Worm (Caenorhabditis elegans) whole organism, L4/young adult: ENCODE measurements around the gene ilcr-2.

ENCODE experiments used
- W03F9.2 ChIP-seq: fragments of 150-350 bp; optimal IDR thresholded peaks from 2 replicates; lab custom pipeline; 2014; ENCODE audit warnings: missing biosample characterization, missing genetic modification characterization
- dao-5 ChIP-seq: sonication (generic microtip); optimal IDR thresholded peaks from 2 replicates; lab custom pipeline; 2016; ENCODE audit warnings: missing genotype, missing genetic modification characterization, moderate library complexity, missing compliant biosample characterization
- him-1 ChIP-seq: sonication (generic microtip); optimal IDR thresholded peaks from 2 replicates; lab custom pipeline; 2016; ENCODE audit warnings: missing genotype, missing genetic modification reagents, missing genetic modification characterization, missing compliant biosample characterization

DNA sequence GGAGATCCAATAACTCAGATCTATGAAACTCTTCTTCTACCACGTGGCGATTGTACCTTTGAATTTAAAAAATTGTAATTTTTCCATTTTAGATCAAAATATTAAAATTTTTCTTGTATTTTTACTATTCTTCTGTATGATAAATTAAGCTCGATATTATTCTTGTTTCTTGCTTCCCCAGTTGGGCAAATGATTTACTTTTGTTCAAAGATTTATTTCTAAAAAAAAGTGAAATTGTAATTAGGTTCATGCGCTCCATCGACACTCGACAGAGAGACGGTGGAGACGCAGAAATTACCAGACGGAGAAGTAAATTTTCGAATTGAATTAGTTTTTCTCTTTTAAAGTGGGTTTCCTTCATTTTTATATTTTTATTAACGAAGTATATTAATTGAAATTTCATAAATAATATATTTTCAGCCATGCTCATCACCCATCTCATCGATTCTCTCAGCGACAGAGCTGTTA is 30.8 kb downstream of the ilcr-2 start, which contains the start of gene npp-24:
- TF ChIP-seq him-1 (tag; lab: Kevin White, UChicago) (no peak), dao-5 (tag; lab: Kevin White, UChicago) (no peak), W03F9.2 (tag; lab: Kevin White, UChicago) (no peak)
